Worm (Caenorhabditis elegans): ENCODE results near the gene sra-38.

DNA sequence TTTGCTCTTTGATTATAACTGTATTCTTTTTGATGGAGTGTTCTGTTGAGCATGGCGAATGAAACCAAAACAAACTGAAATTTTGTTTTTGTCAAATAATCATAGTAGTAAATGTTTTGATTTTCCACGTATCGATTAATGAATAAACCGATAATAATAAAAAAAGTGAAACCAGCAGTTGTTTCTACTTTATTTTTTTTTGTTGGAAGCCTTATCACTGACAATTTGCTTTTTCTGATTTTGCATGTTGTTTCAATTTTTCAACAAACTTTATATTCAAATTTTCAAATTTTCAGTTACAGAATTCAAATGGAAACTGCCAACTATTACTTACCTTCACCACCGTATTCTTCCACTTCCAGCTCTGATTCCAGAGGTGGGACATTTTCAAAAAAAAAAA is 34.6 kb upstream of the sra-38 start, which contains the start of gene elt-3:
- TF ChIP-seq W03F9.2 (tag; optimal IDR thresholded peaks at IDR 0.05) (no peak), him-1 (tag; optimal IDR thresholded peaks at IDR 0.05) (no peak), dao-5 (tag; optimal IDR thresholded peaks at IDR 0.05) (no peak)

Measured in whole organism, L4/young adult.